Worm (Caenorhabditis elegans) whole organism, midembryonic: Measurements from ENCODE around the gene dpy-23.

Source experiments
- T22C8.4 ChIP-seq: fragments of 200-800 bp; sonication (Bioruptor generic); IDR thresholded peaks from 2 replicates; pipeline ENCODE4 v1.3.6; 2022; ENCODE audit warnings: missing genetic modification characterization, missing compliant biosample characterization
- cog-1 ChIP-seq: sonication (generic microtip); optimal IDR thresholded peaks from 2 replicates; lab custom pipeline; 2016; ENCODE audit warnings: missing genetic modification characterization, missing compliant biosample characterization
- flt-1 ChIP-seq: fragments of 200-800 bp; sonication (Bioruptor generic); IDR thresholded peaks from 2 replicates; pipeline ENCODE4 v1.3.6; 2022; ENCODE audit warnings: missing genetic modification characterization, missing compliant biosample characterization
- klf-2 ChIP-seq: fragments of 200-800 bp; sonication (Bioruptor generic); conservative IDR thresholded peaks from 2 replicates; pipeline ENCODE4 v1.3.6; 2022; ENCODE audit warnings: missing genetic modification reagents, missing genetic modification characterization, missing compliant biosample characterization
- med-1 ChIP-seq: sonication (generic microtip); optimal IDR thresholded peaks from 2 replicates; lab custom pipeline; 2017; ENCODE audit warnings: missing genetic modification characterization, mild to moderate bottlenecking, missing compliant biosample characterization, antibody characterized with exemption, missing genetic modification reagents; ENCODE audit not compliant: insufficient read depth
- ref-1 ChIP-seq: fragments of 200-800 bp; sonication (Bioruptor generic); conservative IDR thresholded peaks from 2 replicates; pipeline ENCODE4 v1.3.6; 2022; ENCODE audit warnings: missing genetic modification reagents, missing genetic modification characterization, missing compliant biosample characterization
- ztf-23 ChIP-seq: fragments of 200-800 bp; sonication (Bioruptor generic); IDR thresholded peaks from 2 replicates; pipeline ENCODE4 v1.3.6; 2022; ENCODE audit warnings: missing genetic modification reagents, missing genetic modification characterization, missing compliant biosample characterization

- TF ChIP-seq med-1 (GFP tag; lab: Kevin White, UChicago) (no peak), T22C8.4 (GFP tag; lab: Robert Waterston, UW) (no peak), flt-1 (GFP tag; lab: Robert Waterston, UW) (no peak), ztf-23 (GFP tag; lab: Robert Waterston, UW) (no peak), klf-2 (no peak), ref-1 (GFP tag; lab: Robert Waterston, UW) (no peak), cog-1 (tag; lab: Kevin White, UChicago) (no peak)
These were observed 20.6 kb downstream of the dpy-23 start for ce11 chrX:4409591-4410279.
